Worm (Caenorhabditis elegans) whole organism, L1 larva: Measurements from ENCODE around the gene W08F4.5.

Source experiments
- aly-2 ChIP-seq: fragments of 150-350 bp; optimal IDR thresholded peaks from 2 replicates; lab custom pipeline; 2014; ENCODE audit warnings: missing biosample characterization, missing genetic modification characterization
- elt-2 ChIP-seq: sonication (generic microtip); optimal IDR thresholded peaks from 2 replicates; lab custom pipeline; 2016; ENCODE audit warnings: missing genetic modification characterization, mild to moderate bottlenecking, inconsistent platforms, missing compliant biosample characterization, missing genetic modification reagents
- elt-3 ChIP-seq, 6 experiments: fragments of 150-350 bp in 1 of 6; sonication (generic microtip); optimal IDR thresholded peaks; 2 replicates each; lab custom pipeline; 2017 to 2018; ENCODE audit warnings: missing biosample characterization in 6 of 6, missing genetic modification characterization in 6 of 6, inconsistent platforms in 1 of 6
- mdl-1 ChIP-seq, 2 experiments: fragments of 150-350 bp; optimal IDR thresholded peaks; 2 replicates each; lab custom pipeline; 2014 to 2017; ENCODE audit warnings: missing biosample characterization in 2 of 2, missing genetic modification characterization in 2 of 2, inconsistent platforms in 1 of 2
- nhr-76 ChIP-seq: sonication (generic microtip); optimal IDR thresholded peaks from 2 replicates; lab custom pipeline; 2017; ENCODE audit warnings: missing biosample characterization, missing genetic modification characterization
- nhr-90 ChIP-seq: sonication (generic microtip); optimal IDR thresholded peaks from 2 replicates; lab custom pipeline; 2016; ENCODE audit warnings: mild to moderate bottlenecking, missing genetic modification characterization, missing compliant biosample characterization; ENCODE audit not compliant: poor library complexity

- TF ChIP-seq mdl-1 (tag; optimal IDR thresholded peaks at IDR 0.05; lab: Kevin White, UChicago) (no peak), elt-3 (tag; optimal IDR thresholded peaks at IDR 0.05; lab: Kevin White, UChicago) (no peak), elt-2 (tag; lab: Kevin White, UChicago) (no peak), nhr-90 (no peak), aly-2 (tag; lab: Kevin White, UChicago) (no peak), nhr-76 (tag; lab: Kevin White, UChicago) (no peak)
These were observed 13.3 kb upstream of the W08F4.5 start for ce11 chrII:581983-582382.
